Fruit fly (Drosophila melanogaster): ENCODE results near the gene SNF4Agamma.

The SNF4Agamma gene

dm6 chr3R:21218733-21219165 lies 78.2 kb downstream of the SNF4Agamma start, which contains the start of the genes Smyd5 and Oga (continued):
- TF ChIP-seq pros (GFP tag; optimal IDR thresholded peaks at IDR 0.05) (no peak), CG8944 (GFP tag; optimal IDR thresholded peaks at IDR 0.05) (no peak), Doc2 (GFP tag; IDR thresholded peaks at IDR 0.05) (no peak), CG34224 (GFP tag; IDR thresholded peaks at IDR 0.05; ENCODE audit: partially characterized antibody) (peak; percentile 91), sr (GFP tag; IDR thresholded peaks at IDR 0.05) (no peak), CG13424 (tag; optimal IDR thresholded peaks at IDR 0.05) (peak; percentile 49), oc (tag; optimal IDR thresholded peaks at IDR 0.05) (no peak), Lhr (GFP tag; optimal IDR thresholded peaks at IDR 0.05) (peak; percentile 45), CG18619 (GFP tag; optimal IDR thresholded peaks at IDR 0.05) (peak; percentile 40), cad (GFP tag; optimal IDR thresholded peaks at IDR 0.05) (peak; percentile 12), trem (tag; optimal IDR thresholded peaks at IDR 0.05) (peak; percentile 32), dysf (GFP tag; IDR thresholded peaks at IDR 0.05) (peak; percentile 39; the same call in 1 of the 3 replicates), gcm (GFP tag; optimal IDR thresholded peaks at IDR 0.05) (peak; percentile 20), CG11723 (GFP tag; optimal IDR thresholded peaks at IDR 0.05) (no peak), CG2875 (GFP tag; optimal IDR thresholded peaks at IDR 0.05) (peak; percentile 27), ac (GFP tag; optimal IDR thresholded peaks at IDR 0.05) (no peak), CG2129 (GFP tag; IDR thresholded peaks at IDR 0.05; ENCODE audit: partially characterized antibody) (peak; percentile 75), NFAT (GFP tag; IDR thresholded peaks at IDR 0.05) (peak; percentile 32; the same call in 1 of the 2 replicates), CG13775 (GFP tag; optimal IDR thresholded peaks at IDR 0.05) (no peak), gro (GFP tag; optimal IDR thresholded peaks at IDR 0.05) (peak; percentile 54), CG1792 (GFP tag; optimal IDR thresholded peaks at IDR 0.05) (no peak), tna (GFP tag; IDR thresholded peaks at IDR 0.05; ENCODE audit: partially characterized antibody) (peak; percentile 93), zfh1 (GFP tag; IDR thresholded peaks at IDR 0.05) (peak; percentile 26; the same call in 1 of the 3 replicates), Doc3 (GFP tag; IDR thresholded peaks at IDR 0.05; ENCODE audit: partially characterized antibody) (peak; percentile 90), sima (GFP tag; optimal IDR thresholded peaks at IDR 0.05) (no peak), CG13287 (GFP tag; IDR thresholded peaks at IDR 0.05; ENCODE audit: partially characterized antibody) (peak; percentile 94), CG1529 (GFP tag; optimal IDR thresholded peaks at IDR 0.05) (no peak), CG10431 (GFP tag; optimal IDR thresholded peaks at IDR 0.05) (peak; percentile 2), CG17612 (GFP tag; IDR thresholded peaks at IDR 0.05) (no peak), CG16779 (GFP tag; IDR thresholded peaks at IDR 0.05) (no peak), CG17802 (tag; optimal IDR thresholded peaks at IDR 0.05) (no peak), Hmr (GFP tag; optimal IDR thresholded peaks at IDR 0.05) (no peak), CG1647 (GFP tag; optimal IDR thresholded peaks at IDR 0.05) (no peak), Tbp (GFP tag; optimal IDR thresholded peaks at IDR 0.05) (no peak), MTF-1 (GFP tag; optimal IDR thresholded peaks at IDR 0.05; ENCODE audit: borderline replicate concordance) (no peak), CG12236 (GFP tag; optimal IDR thresholded peaks at IDR 0.05) (peak; percentile 4), Drgx (GFP tag; IDR thresholded peaks at IDR 0.05) (no peak), CG10565 (GFP tag; optimal IDR thresholded peaks at IDR 0.05) (no peak), amos (GFP tag; IDR thresholded peaks at IDR 0.05; ENCODE audit: partially characterized antibody) (peak; percentile 96), exex (tag; optimal IDR thresholded peaks at IDR 0.05) (no peak), CG15479 (GFP tag; optimal IDR thresholded peaks at IDR 0.05) (no peak), CG34376 (GFP tag; optimal IDR thresholded peaks at IDR 0.05) (peak; percentile 23), CG15269 (tag; optimal IDR thresholded peaks at IDR 0.05) (no peak), CG8089 (GFP tag; optimal IDR thresholded peaks at IDR 0.05) (no peak), Myb (GFP tag; optimal IDR thresholded peaks at IDR 0.05) (peak; percentile 94), CG8478 (optimal IDR thresholded peaks at IDR 0.05) (no peak), CG9215 (GFP tag; IDR thresholded peaks at IDR 0.05) (no peak), disco-r (GFP tag; optimal IDR thresholded peaks at IDR 0.05) (no peak), Kr (GFP tag; optimal IDR thresholded peaks at IDR 0.05) (no peak), Atf3 (GFP tag; optimal IDR thresholded peaks at IDR 0.05) (no peak), Ets97D (GFP tag; optimal IDR thresholded peaks at IDR 0.05) (peak; percentile 81)
